Fruit fly (Drosophila melanogaster): ENCODE results near the gene CG18666.
A peak's percentile ranks its signal among the peaks of the same experiment; 100 is the strongest.

The CG18666 gene

DNA sequence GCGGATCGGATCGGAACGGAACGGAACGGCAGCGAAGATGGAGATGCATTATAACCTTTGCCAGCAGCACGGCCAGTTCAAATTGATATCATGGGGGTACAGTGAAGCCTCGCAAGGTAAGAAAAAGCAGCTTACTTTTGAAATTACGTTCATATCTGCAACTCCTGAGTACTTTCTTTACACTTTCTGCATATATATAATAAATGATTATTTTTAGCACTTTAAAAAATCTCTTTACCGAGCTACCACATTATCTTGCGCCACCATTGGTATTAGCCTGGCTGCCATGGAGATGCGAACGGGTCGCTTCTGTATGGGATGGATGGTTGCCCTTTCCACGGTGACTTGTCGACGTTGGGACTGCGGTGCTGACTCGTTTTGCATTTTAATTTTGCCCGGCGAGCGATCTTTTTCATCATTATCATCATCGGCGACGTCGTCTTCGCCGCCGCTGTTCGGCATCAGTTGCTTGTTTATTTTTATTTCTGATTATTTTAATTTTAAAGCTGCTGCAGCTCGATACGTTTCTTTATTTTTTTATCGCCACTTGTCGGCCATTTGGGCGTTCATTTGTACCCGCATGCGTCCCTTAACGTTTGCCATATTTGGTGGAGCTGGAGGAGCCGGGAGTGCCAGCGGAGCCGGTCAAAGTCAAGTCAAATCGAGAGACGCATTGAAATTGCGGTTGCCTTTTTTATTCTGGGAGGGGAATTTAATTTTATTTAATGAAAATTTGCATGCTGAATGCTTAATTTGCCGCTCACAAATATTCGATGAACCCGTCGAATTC, 18.6 kb downstream of the CG18666 start (continued):
- TF ChIP-seq CG16863 (GFP tag; optimal IDR thresholded peaks at IDR 0.05), result no peak
- TF ChIP-seq CG7745 (tag; optimal IDR thresholded peaks at IDR 0.05), result no peak
- TF ChIP-seq amos (GFP tag; IDR thresholded peaks at IDR 0.05; ENCODE audit: partially characterized antibody), result no peak
- no peak for TF ChIP-seq Bgb (GFP tag; IDR thresholded peaks at IDR 0.05; ENCODE audit: partially characterized antibody)
- no peak for TF ChIP-seq HLH4C (GFP tag; IDR thresholded peaks at IDR 0.05; ENCODE audit: partially characterized antibody)
- no peak for TF ChIP-seq Rfx (GFP tag; IDR thresholded peaks at IDR 0.05)
- peak; percentile 21; the same call in 1 of the 2 replicates for TF ChIP-seq E2f2 (GFP tag; IDR thresholded peaks at IDR 0.05)
- TF ChIP-seq Ptx1 (GFP tag; IDR thresholded peaks at IDR 0.05), result peak; percentile 74
- 0 out of 2 replicates have a peak, but pooled peaks have one; percentile 22 for TF ChIP-seq CG43689 (GFP tag; IDR thresholded peaks at IDR 0.05)
- no peak for TF ChIP-seq CG15479 (GFP tag; optimal IDR thresholded peaks at IDR 0.05)
- no peak for TF ChIP-seq prd (optimal IDR thresholded peaks at IDR 0.05)
- TF ChIP-seq prd (GFP tag; IDR thresholded peaks at IDR 0.05), result peak; percentile 32; the same call in 1 of the 3 replicates
- TF ChIP-seq lmd (GFP tag; IDR thresholded peaks at IDR 0.05), result peak; percentile 46
- TF ChIP-seq Vsx1 (GFP tag; optimal IDR thresholded peaks at IDR 0.05), result peak; percentile 15
- TF ChIP-seq CG18619 (GFP tag; optimal IDR thresholded peaks at IDR 0.05), result no peak
- no peak for TF ChIP-seq BEAF-32 (GFP tag; optimal IDR thresholded peaks at IDR 0.05)
- no peak for TF ChIP-seq CG3065 (GFP tag; optimal IDR thresholded peaks at IDR 0.05)
- no peak for TF ChIP-seq Mad (GFP tag; optimal IDR thresholded peaks at IDR 0.05)
- TF ChIP-seq CG14667 (GFP tag; IDR thresholded peaks at IDR 0.05), result no peak
- no peak for TF ChIP-seq Dip3 (GFP tag; optimal IDR thresholded peaks at IDR 0.05)
- TF ChIP-seq Rx (GFP tag; IDR thresholded peaks at IDR 0.05), result 0 out of 2 replicates have a peak, but pooled peaks have one; percentile 11
- TF ChIP-seq CG8944 (GFP tag; optimal IDR thresholded peaks at IDR 0.05), result no peak
- TF ChIP-seq CG5953 (GFP tag; IDR thresholded peaks at IDR 0.05), result no peak
- TF ChIP-seq Oli (tag; optimal IDR thresholded peaks at IDR 0.05), result peak; percentile 40
- no peak for TF ChIP-seq CG18476 (GFP tag; optimal IDR thresholded peaks at IDR 0.05)
- no peak for TF ChIP-seq sqz (GFP tag; optimal IDR thresholded peaks at IDR 0.05)
- TF ChIP-seq oc (tag; optimal IDR thresholded peaks at IDR 0.05), result no peak
- TF ChIP-seq Xrp1 (GFP tag; IDR thresholded peaks at IDR 0.05), result no peak
- no peak for TF ChIP-seq gro (GFP tag; optimal IDR thresholded peaks at IDR 0.05)
- TF ChIP-seq ham (GFP tag; IDR thresholded peaks at IDR 0.05), result no peak
- peak; percentile 76 for TF ChIP-seq CG14441 (GFP tag; IDR thresholded peaks at IDR 0.05)
- TF ChIP-seq dysf (GFP tag; IDR thresholded peaks at IDR 0.05), result peak; percentile 56; the same call in 2 of the 3 replicates
- TF ChIP-seq Med (GFP tag), result peak; percentile 82
- no peak for TF ChIP-seq CG13624 (GFP tag; optimal IDR thresholded peaks at IDR 0.05)
- no peak for TF ChIP-seq Adf1 (GFP tag; IDR thresholded peaks at IDR 0.05)
- no peak for TF ChIP-seq wdn (GFP tag; IDR thresholded peaks at IDR 0.05)
- TF ChIP-seq tap (tag; optimal IDR thresholded peaks at IDR 0.05), result no peak
- no peak for TF ChIP-seq Trl (optimal IDR thresholded peaks at IDR 0.05)
- TF ChIP-seq Trl (GFP tag; optimal IDR thresholded peaks at IDR 0.05), result no peak
- no peak for TF ChIP-seq insv (GFP tag; optimal IDR thresholded peaks at IDR 0.05)
- TF ChIP-seq eyg (GFP tag; optimal IDR thresholded peaks at IDR 0.05), result no peak
- peak; percentile 42; the same call in 1 of the 3 replicates for TF ChIP-seq Optix (GFP tag; IDR thresholded peaks at IDR 0.05)
- peak; percentile 57; the same call in 1 of the 2 replicates for TF ChIP-seq CG17328 (GFP tag; IDR thresholded peaks at IDR 0.05)
- TF ChIP-seq CG12299 (tag; optimal IDR thresholded peaks at IDR 0.05), result no peak
- TF ChIP-seq CG30403 (GFP tag; optimal IDR thresholded peaks at IDR 0.05), result no peak
- no peak for TF ChIP-seq ssp (GFP tag; IDR thresholded peaks at IDR 0.05)
- TF ChIP-seq mam (GFP tag; optimal IDR thresholded peaks at IDR 0.05), result no peak
- TF ChIP-seq D19A (tag; optimal IDR thresholded peaks at IDR 0.05), result no peak
- TF ChIP-seq CG13424 (tag; optimal IDR thresholded peaks at IDR 0.05), result peak; percentile 1
- 0 out of 2 replicates have a peak, but pooled peaks have one; percentile 7 for TF ChIP-seq klu (GFP tag; IDR thresholded peaks at IDR 0.05)
- TF ChIP-seq Ada2b (GFP tag; IDR thresholded peaks at IDR 0.05), result peak; percentile 52

All from whole organism, embryonic.